Worm (Caenorhabditis elegans) whole organism, L1 larva: ENCODE data around the gene Y37D8A.26.

Experiments
- C34B4.2 ChIP-seq: sonication (generic microtip); optimal IDR thresholded peaks from 2 replicates; lab custom pipeline; 2017; ENCODE audit warnings: mild to moderate bottlenecking, missing genetic modification characterization, missing compliant biosample characterization
- Y116A8C.19 ChIP-seq: sonication (generic microtip); optimal IDR thresholded peaks from 2 replicates; lab custom pipeline; 2016; ENCODE audit warnings: missing compliant biosample characterization, missing genetic modification characterization, borderline replicate concordance
- ama-1 ChIP-seq: fragments of 150-350 bp; optimal IDR thresholded peaks from 2 replicates; lab custom pipeline; 2014
- ceh-8 ChIP-seq: fragments of 200-800 bp; sonication (Bioruptor generic); optimal IDR thresholded peaks from 2 replicates; lab custom pipeline; 2018; ENCODE audit warnings: mild to moderate bottlenecking, missing genetic modification characterization, moderate library complexity, missing compliant biosample characterization
- ceh-88 ChIP-seq: fragments of 200-800 bp; sonication (Bioruptor generic); IDR thresholded peaks from 2 replicates; pipeline ENCODE4 v1.3.6; 2022; ENCODE audit warnings: missing genetic modification characterization, missing compliant biosample characterization
- ces-1 ChIP-seq: fragments of 150-350 bp; optimal IDR thresholded peaks from 2 replicates; lab custom pipeline; 2014; ENCODE audit warnings: missing biosample characterization, missing genetic modification reagents, missing genetic modification characterization
- dpl-1 ChIP-seq, 3 experiments: fragments of 150-350 bp in 2 of 3; sonication (generic microtip) in 1 of 3; optimal IDR thresholded peaks; 2 replicates each; lab custom pipeline; 2014 to 2017; ENCODE audit warnings: missing biosample characterization in 3 of 3, missing genetic modification characterization in 3 of 3, missing genetic modification reagents in 3 of 3
- efl-1 ChIP-seq, 4 experiments: fragments of 150-350 bp; optimal IDR thresholded peaks in 3 of 4; peaks in 1 of 4; 1 replicate in 1 of 4; 2 replicates in 3 of 4; lab custom pipeline; 2014; ENCODE audit warnings: missing biosample characterization in 2 of 4, missing genetic modification characterization in 2 of 4, missing genetic modification reagents in 2 of 4
- elt-2 ChIP-seq: sonication (generic microtip); optimal IDR thresholded peaks from 2 replicates; lab custom pipeline; 2016; ENCODE audit warnings: missing genetic modification characterization, mild to moderate bottlenecking, inconsistent platforms, missing compliant biosample characterization, missing genetic modification reagents
- elt-3 ChIP-seq, 6 experiments: fragments of 150-350 bp in 1 of 6; sonication (generic microtip); optimal IDR thresholded peaks; 2 replicates each; lab custom pipeline; 2017 to 2018; ENCODE audit warnings: missing biosample characterization in 6 of 6, missing genetic modification characterization in 6 of 6, inconsistent platforms in 1 of 6
- ets-5 ChIP-seq: fragments of 200-800 bp; sonication (Bioruptor generic); IDR thresholded peaks from 2 replicates; pipeline ENCODE4 v1.3.6; 2022; ENCODE audit warnings: missing genetic modification characterization, missing compliant biosample characterization
- fkh-10 ChIP-seq: sonication (generic microtip); optimal IDR thresholded peaks from 2 replicates; lab custom pipeline; 2017; ENCODE audit warnings: missing biosample characterization, missing genetic modification reagents, missing genetic modification characterization
- fkh-4 ChIP-seq: sonication (generic microtip); optimal IDR thresholded peaks from 2 replicates; lab custom pipeline; 2016; ENCODE audit warnings: missing compliant biosample characterization, missing genetic modification characterization, borderline replicate concordance
- fkh-8 ChIP-seq: sonication (generic microtip); optimal IDR thresholded peaks from 2 replicates; lab custom pipeline; 2016; ENCODE audit warnings: mild to moderate bottlenecking, missing genetic modification characterization, missing compliant biosample characterization
- fos-1 ChIP-seq: fragments of 150-350 bp; optimal IDR thresholded peaks from 2 replicates; lab custom pipeline; 2014; ENCODE audit warnings: missing biosample characterization, missing genetic modification characterization
- hlh-17 ChIP-seq: fragments of 200-800 bp; sonication (Bioruptor generic); optimal IDR thresholded peaks from 2 replicates; lab custom pipeline; 2018; ENCODE audit warnings: missing genetic modification characterization, mild to moderate bottlenecking, missing compliant biosample characterization, moderate library complexity, borderline replicate concordance
- irx-1 ChIP-seq: sonication (generic microtip); optimal IDR thresholded peaks from 2 replicates; lab custom pipeline; 2016; ENCODE audit warnings: missing genetic modification characterization, missing compliant biosample characterization
- lin-14 ChIP-seq: fragments of 200-800 bp; sonication (Bioruptor generic); optimal IDR thresholded peaks from 2 replicates; lab custom pipeline; 2018; ENCODE audit warnings: mild to moderate bottlenecking, missing genetic modification characterization, moderate library complexity, missing compliant biosample characterization
- lin-35 ChIP-seq, 2 experiments: fragments of 150-350 bp; optimal IDR thresholded peaks; 2 replicates each; lab custom pipeline; 2014; ENCODE audit warnings: missing biosample characterization in 2 of 2, missing genetic modification characterization in 2 of 2, missing genetic modification reagents in 2 of 2
- lin-39 ChIP-seq: fragments of 150-350 bp; optimal IDR thresholded peaks from 2 replicates; lab custom pipeline; 2014; ENCODE audit warnings: missing biosample characterization, missing genetic modification reagents, missing genetic modification characterization
- lsy-2 ChIP-seq, 2 experiments: fragments of 150-350 bp; optimal IDR thresholded peaks; 2 replicates each; lab custom pipeline; 2014; ENCODE audit warnings: missing biosample characterization in 2 of 2, missing genetic modification characterization in 2 of 2
- mab-9 ChIP-seq: fragments of 200-800 bp; sonication (Bioruptor generic); IDR thresholded peaks from 2 replicates; pipeline ENCODE4 v1.3.6; 2022; ENCODE audit warnings: missing genetic modification reagents, missing genetic modification characterization, missing compliant biosample characterization
- mef-2 ChIP-seq: fragments of 150-350 bp; optimal IDR thresholded peaks from 2 replicates; lab custom pipeline; 2014; ENCODE audit warnings: missing biosample characterization, missing genetic modification characterization
- mep-1 ChIP-seq: fragments of 150-350 bp; optimal IDR thresholded peaks from 2 replicates; lab custom pipeline; 2014; ENCODE audit warnings: missing biosample characterization, missing genetic modification characterization
- nhr-11 ChIP-seq: fragments of 150-350 bp; optimal IDR thresholded peaks from 2 replicates; lab custom pipeline; 2014; ENCODE audit warnings: missing biosample characterization, missing genetic modification characterization
- nhr-19 ChIP-seq: fragments of 200-800 bp; sonication (Bioruptor generic); conservative IDR thresholded peaks from 2 replicates; pipeline ENCODE4 v1.3.6; 2022; ENCODE audit warnings: missing genetic modification characterization, missing compliant biosample characterization
- nhr-20 ChIP-seq: sonication (generic microtip); optimal IDR thresholded peaks from 2 replicates; lab custom pipeline; 2016; ENCODE audit warnings: mild to moderate bottlenecking, missing genetic modification characterization, missing compliant biosample characterization
- nhr-85 ChIP-seq: sonication (generic microtip); peaks from one replicate; lab custom pipeline; 2016; ENCODE audit warnings: missing genetic modification characterization, inconsistent platforms, missing compliant biosample characterization
- sup-37 ChIP-seq: fragments of 200-800 bp; sonication (Bioruptor generic); optimal IDR thresholded peaks from 2 replicates; lab custom pipeline; 2018; ENCODE audit warnings: mild to moderate bottlenecking, missing genetic modification characterization, missing compliant biosample characterization
- swsn-7 ChIP-seq: sonication (generic microtip); optimal IDR thresholded peaks from 2 replicates; lab custom pipeline; 2016; ENCODE audit warnings: missing genetic modification characterization, missing compliant biosample characterization
- tbx-2 ChIP-seq: sonication (generic microtip); optimal IDR thresholded peaks from 2 replicates; lab custom pipeline; 2016; ENCODE audit warnings: missing genetic modification characterization, missing compliant biosample characterization
- tlp-1 ChIP-seq: fragments of 150-350 bp; optimal IDR thresholded peaks from 2 replicates; lab custom pipeline; 2014; ENCODE audit warnings: missing biosample characterization, missing genetic modification characterization
- unc-130 ChIP-seq: fragments of 150-350 bp; optimal IDR thresholded peaks from 2 replicates; lab custom pipeline; 2017; ENCODE audit warnings: missing biosample characterization, missing genetic modification characterization, inconsistent platforms
- unc-30 ChIP-seq: sonication (generic microtip); optimal IDR thresholded peaks from 2 replicates; lab custom pipeline; 2017; ENCODE audit warnings: missing biosample characterization, missing genetic modification characterization
- unc-62 ChIP-seq: fragments of 150-350 bp; optimal IDR thresholded peaks from 2 replicates; lab custom pipeline; 2014; ENCODE audit warnings: missing biosample characterization, missing genetic modification reagents, missing genetic modification characterization

Y37D8A.26 gene

DNA sequence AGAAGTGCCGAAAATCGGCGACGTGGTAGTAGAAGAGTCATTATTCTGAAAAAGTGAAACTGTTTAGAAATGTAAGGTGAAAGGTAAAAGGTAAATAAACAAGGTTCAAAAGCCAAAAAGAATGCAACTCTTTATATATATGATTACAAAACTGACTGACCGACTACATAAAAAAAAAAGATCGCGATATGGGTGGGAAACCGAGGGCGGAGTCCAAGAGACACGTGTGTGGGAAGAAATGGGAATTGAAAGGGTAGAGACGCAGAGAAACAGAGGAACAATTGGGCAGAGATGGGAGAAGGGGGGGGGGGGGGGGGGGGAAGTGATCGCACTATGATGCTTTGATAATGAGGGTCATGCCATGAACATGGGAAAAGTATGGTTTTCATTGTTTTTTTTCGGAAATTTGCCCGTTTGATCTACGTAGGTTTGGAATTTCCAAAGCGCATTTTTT is 17.6 kb downstream of the Y37D8A.26 start, which contains the start of gene Y37D8A.4 (continued):
- TF ChIP-seq ets-5: no peak
- TF ChIP-seq ces-1 (GFP tag; lab: Kevin White, UChicago): no peak
- TF ChIP-seq mef-2 (tag; lab: Kevin White, UChicago): no peak
- no peak for TF ChIP-seq fos-1 (tag; lab: Kevin White, UChicago)
- TF ChIP-seq C34B4.2 (tag; lab: Kevin White, UChicago): no peak
- TF ChIP-seq mab-9 (GFP tag; lab: Robert Waterston, UW): no peak
- no peak for TF ChIP-seq fkh-4 (tag; lab: Kevin White, UChicago)
- TF ChIP-seq fkh-8 (tag; lab: Kevin White, UChicago): no peak
- peak in 1 of 6 experiments; percentile 41 for TF ChIP-seq elt-3 (tag; optimal IDR thresholded peaks at IDR 0.05; lab: Kevin White, UChicago)
- TF ChIP-seq Y116A8C.19 (tag; lab: Kevin White, UChicago): no peak
- TF ChIP-seq ceh-88 (GFP tag; lab: Robert Waterston, UW): no peak
- TF ChIP-seq swsn-7 (tag; lab: Kevin White, UChicago): no peak
- TF ChIP-seq fkh-10 (GFP tag; lab: Kevin White, UChicago): no peak
- TF ChIP-seq hlh-17 (GFP tag; lab: Kevin White, UChicago): no peak
- TF ChIP-seq unc-30: no peak
- no peak for TF ChIP-seq mep-1
- peak; percentile 12 to 13 for TF ChIP-seq lsy-2 (tag; optimal IDR thresholded peaks at IDR 0.05; lab: Kevin White, UChicago)
- TF ChIP-seq lin-39 (tag; lab: Kevin White, UChicago): no peak
- TF ChIP-seq nhr-11 (tag; lab: Kevin White, UChicago): no peak
- TF ChIP-seq irx-1 (tag; lab: Kevin White, UChicago): no peak
- peak; percentile 28 for TF ChIP-seq unc-130 (tag; lab: Kevin White, UChicago)
- TF ChIP-seq lin-14: peak; percentile 85
- TF ChIP-seq, all 84 proteins: peak for 16

DNA sequence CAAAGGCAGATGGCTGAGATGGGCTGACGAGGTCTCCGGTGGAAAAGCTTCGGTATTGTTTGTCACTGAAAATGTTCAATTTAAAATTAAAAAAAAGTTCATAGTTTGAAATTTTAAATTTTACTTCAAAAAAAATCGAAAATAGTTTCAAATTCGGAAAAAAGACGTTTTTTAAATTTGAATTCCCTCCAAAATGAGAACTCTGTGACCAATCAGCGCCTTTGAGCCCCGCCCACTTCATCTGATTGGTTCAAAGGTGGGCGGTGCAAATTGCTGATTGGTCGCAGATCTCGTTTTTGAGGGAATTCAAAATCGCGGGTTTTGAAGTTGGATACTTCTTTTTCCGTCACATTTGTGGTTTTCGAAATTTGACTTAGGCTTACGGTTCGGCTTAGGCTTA is 18.2 kb downstream of the Y37D8A.26 start:
- TF ChIP-seq tlp-1 (no peak), nhr-85 (tag; lab: Kevin White, UChicago) (no peak), efl-1 (optimal IDR thresholded peaks at IDR 0.05; lab: Kevin White, UChicago) (no peak), efl-1 (GFP tag; optimal IDR thresholded peaks at IDR 0.05 in 1 of 2; lab: Kevin White, UChicago) (peak; percentile 55 to 93), irx-1 (tag; lab: Kevin White, UChicago) (no peak), dpl-1 (GFP tag; optimal IDR thresholded peaks at IDR 0.05; lab: Kevin White, UChicago) (peak in 1 of 3 experiments; percentile 16), tbx-2 (tag; lab: Kevin White, UChicago) (no peak), sup-37 (GFP tag; lab: Kevin White, UChicago) (no peak), nhr-19 (no peak)

DNA sequence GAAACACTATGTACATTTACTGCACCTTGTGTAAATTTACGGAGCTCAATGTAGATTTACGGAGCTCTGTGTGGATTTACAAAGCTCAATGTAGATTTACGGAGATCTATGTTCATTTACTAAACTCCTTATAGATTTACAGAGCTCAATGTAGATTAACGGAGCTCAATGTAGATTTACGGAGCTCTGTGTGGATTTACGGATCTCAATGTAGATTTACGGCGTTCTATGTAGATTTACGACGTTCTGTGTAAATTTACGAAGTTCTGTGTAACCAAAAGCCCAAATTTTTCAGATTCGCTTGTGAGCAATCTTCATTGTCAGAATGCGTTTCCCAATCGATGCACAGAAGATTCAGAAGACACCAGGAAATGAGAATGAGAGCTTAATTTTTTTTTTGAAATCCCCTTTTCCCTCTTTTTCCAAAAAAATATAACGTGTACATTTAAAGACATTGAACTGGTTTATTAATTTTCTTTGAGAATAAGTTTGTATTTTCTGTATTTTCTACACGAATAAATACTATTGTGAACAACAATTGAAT is 19.7 kb downstream of the Y37D8A.26 start:
- peak in 1 of 2 experiments; percentile 39 for TF ChIP-seq lin-35 (GFP tag; optimal IDR thresholded peaks at IDR 0.05; lab: Kevin White, UChicago)
- TF ChIP-seq ceh-8 (GFP tag; lab: Kevin White, UChicago): no peak
- TF ChIP-seq nhr-20: peak; percentile 9
- no peak for TF ChIP-seq efl-1 (optimal IDR thresholded peaks at IDR 0.05; lab: Kevin White, UChicago)
- TF ChIP-seq efl-1 (GFP tag; optimal IDR thresholded peaks at IDR 0.05 in 1 of 2; lab: Kevin White, UChicago): peak in 1 of 2 experiments; percentile 83
- TF ChIP-seq ama-1: peak; percentile 8
- TF ChIP-seq, all 84 proteins: peak for 4

DNA sequence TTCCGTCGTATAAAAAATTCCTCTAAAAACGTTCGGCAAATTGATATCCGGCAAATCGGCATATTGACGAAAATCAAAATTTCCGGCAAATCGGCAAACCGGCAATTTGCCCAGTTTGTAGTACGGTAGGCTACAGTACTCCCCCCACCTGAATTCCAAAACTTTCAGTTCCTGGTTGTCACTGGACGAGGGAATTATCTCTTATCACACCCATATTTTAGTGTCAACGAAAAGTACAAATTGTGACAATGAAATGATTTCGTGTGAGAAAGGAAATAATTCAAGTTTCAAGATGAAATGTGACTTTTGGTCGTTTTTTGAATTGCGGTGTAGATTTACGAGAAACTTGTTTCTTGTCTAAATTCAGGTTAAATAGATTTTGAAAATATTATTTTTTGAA is 23.4 kb downstream of the Y37D8A.26 start:
- TF ChIP-seq elt-3 (tag; optimal IDR thresholded peaks at IDR 0.05; lab: Kevin White, UChicago) (peak in 1 of 6 experiments; percentile 21), nhr-20 (peak; percentile 8), nhr-19 (0 out of 2 replicates have a peak, but pooled peaks have one; percentile 9), elt-2 (tag; lab: Kevin White, UChicago) (peak; percentile 37), unc-62 (no peak)
